Fruit fly (Drosophila melanogaster): ENCODE data around the gene CG3156.
A peak's percentile ranks its signal among the peaks of the same experiment; 100 is the strongest.

The CG3156 gene

dm6 chrX:499589-500041 is 11.9 kb downstream of the CG3156 start (continued):
- TF ChIP-seq ham (GFP tag; IDR thresholded peaks at IDR 0.05) = no peak
- peak; percentile 62 to 87 for TF ChIP-seq Hr51 (GFP tag; optimal IDR thresholded peaks at IDR 0.05)
- TF ChIP-seq ken (GFP tag; IDR thresholded peaks at IDR 0.05) = 0 out of 3 replicates have a peak, but pooled peaks have one; percentile 64
- TF ChIP-seq CG12104 (GFP tag; optimal IDR thresholded peaks at IDR 0.05) = peak; percentile 74
- no peak for TF ChIP-seq fru (optimal IDR thresholded peaks at IDR 0.05)
- peak; percentile 85 for TF ChIP-seq pho (GFP tag; optimal IDR thresholded peaks at IDR 0.05)
- TF ChIP-seq dysf (GFP tag; IDR thresholded peaks at IDR 0.05) = peak; percentile 84
- peak; percentile 98 for TF ChIP-seq Med (GFP tag)
- peak; percentile 88 for TF ChIP-seq CG17568 (GFP tag; optimal IDR thresholded peaks at IDR 0.05)
- peak; percentile 66 for TF ChIP-seq wek (GFP tag; optimal IDR thresholded peaks at IDR 0.05)
- peak; percentile 54 for TF ChIP-seq p53 (GFP tag; optimal IDR thresholded peaks at IDR 0.05)
- peak; percentile 47 for TF ChIP-seq CG7928 (GFP tag; optimal IDR thresholded peaks at IDR 0.05)
- TF ChIP-seq exex (tag; optimal IDR thresholded peaks at IDR 0.05) = peak; percentile 69
- peak; percentile 82; the same call in 2 of the 3 replicates for TF ChIP-seq CG11695 (GFP tag; IDR thresholded peaks at IDR 0.05)
- 0 out of 3 replicates have a peak, but pooled peaks have one; percentile 29 for TF ChIP-seq ci (GFP tag; IDR thresholded peaks at IDR 0.05)
- TF ChIP-seq Bdp1 (GFP tag; optimal IDR thresholded peaks at IDR 0.05) = peak; percentile 28
- no peak for TF ChIP-seq dati (GFP tag; IDR thresholded peaks at IDR 0.05)
- peak; percentile 64 for TF ChIP-seq az2 (GFP tag; optimal IDR thresholded peaks at IDR 0.05)
- peak; percentile 52 for TF ChIP-seq CG3995 (GFP tag; optimal IDR thresholded peaks at IDR 0.05)
- TF ChIP-seq CrebB (tag; optimal IDR thresholded peaks at IDR 0.05) = peak; percentile 87
- peak; percentile 61 for TF ChIP-seq MTF-1 (GFP tag; optimal IDR thresholded peaks at IDR 0.05; ENCODE audit: borderline replicate concordance)
- TF ChIP-seq Stat92E (GFP tag; optimal IDR thresholded peaks at IDR 0.05) = peak in 1 of 3 experiments; percentile 43
- peak; percentile 51; the same call in 1 of the 2 replicates for TF ChIP-seq MBD-R2 (GFP tag; IDR thresholded peaks at IDR 0.05)
- peak; percentile 61 for TF ChIP-seq Deaf1 (tag; optimal IDR thresholded peaks at IDR 0.05)
- peak; percentile 18 for TF ChIP-seq CG13287 (GFP tag; IDR thresholded peaks at IDR 0.05; ENCODE audit: partially characterized antibody)
- TF ChIP-seq zfh2 (GFP tag; optimal IDR thresholded peaks at IDR 0.05) = peak; percentile 83
- TF ChIP-seq prd (optimal IDR thresholded peaks at IDR 0.05) = no peak
- TF ChIP-seq prd (GFP tag; IDR thresholded peaks at IDR 0.05) = peak; percentile 72
- peak; percentile 44 for TF ChIP-seq cato (GFP tag; optimal IDR thresholded peaks at IDR 0.05; ENCODE audit: borderline replicate concordance)
- peak; percentile 89 for TF ChIP-seq CG12659 (GFP tag; optimal IDR thresholded peaks at IDR 0.05)
- peak; percentile 87 for TF ChIP-seq PHDP (tag; optimal IDR thresholded peaks at IDR 0.05)
- peak; percentile 77 for TF ChIP-seq CG11723 (GFP tag; optimal IDR thresholded peaks at IDR 0.05)
- TF ChIP-seq Hmx (GFP tag; optimal IDR thresholded peaks at IDR 0.05) = peak; percentile 57
- no peak for TF ChIP-seq mld (GFP tag; IDR thresholded peaks at IDR 0.05; ENCODE audit: partially characterized antibody)
- TF ChIP-seq CG7357 (GFP tag; IDR thresholded peaks at IDR 0.05) = peak; percentile 58; the same call in 1 of the 3 replicates
- TF ChIP-seq zen2 (GFP tag; IDR thresholded peaks at IDR 0.05; ENCODE audit: partially characterized antibody) = peak; percentile 39; the same call in 1 of the 3 replicates
- TF ChIP-seq E2f1 (GFP tag; IDR thresholded peaks at IDR 0.05) = peak; percentile 74
- TF ChIP-seq ato (GFP tag; IDR thresholded peaks at IDR 0.05; ENCODE audit: partially characterized antibody) = no peak
- no peak for TF ChIP-seq CG17802 (tag; optimal IDR thresholded peaks at IDR 0.05)
- TF ChIP-seq CG12744 (GFP tag; optimal IDR thresholded peaks at IDR 0.05) = peak; percentile 68
- TF ChIP-seq Aef1 (GFP tag; IDR thresholded peaks at IDR 0.05) = peak; percentile 41; the same call in 1 of the 3 replicates
- peak; percentile 88 for TF ChIP-seq caup (GFP tag; optimal IDR thresholded peaks at IDR 0.05; ENCODE audit: severe bottlenecking)
- TF ChIP-seq Dek (tag; optimal IDR thresholded peaks at IDR 0.05) = peak; percentile 86
- TF ChIP-seq CG34422 (GFP tag; IDR thresholded peaks at IDR 0.05) = 0 out of 3 replicates have a peak, but pooled peaks have one; percentile 34
- no peak for TF ChIP-seq pros (GFP tag; optimal IDR thresholded peaks at IDR 0.05)
- peak; percentile 87 for TF ChIP-seq CG18619 (GFP tag; optimal IDR thresholded peaks at IDR 0.05)
- TF ChIP-seq CG17361 (GFP tag; IDR thresholded peaks at IDR 0.05) = peak; percentile 75
- TF ChIP-seq sqz (GFP tag; optimal IDR thresholded peaks at IDR 0.05) = peak; percentile 64
- TF ChIP-seq unpg (GFP tag; optimal IDR thresholded peaks at IDR 0.05) = peak; percentile 80
- no peak for TF ChIP-seq CG31441 (GFP tag; IDR thresholded peaks at IDR 0.05)

Data from whole organism, embryonic.